Fruit fly (Drosophila melanogaster) whole organism, embryonic: ENCODE data around the gene ball.

Experiments used
- ATbp ChIP-seq: fragments of 200-800 bp; sonication (Bioruptor generic); optimal IDR thresholded peaks from 2 replicates; lab custom pipeline; 2017; ENCODE audit warnings: missing biosample characterization, mild to moderate bottlenecking, missing genetic modification characterization, missing genetic modification reagents
- Blimp-1 ChIP-seq: fragments of 200-800 bp; sonication (Bioruptor generic); optimal IDR thresholded peaks from 3 replicates; lab custom pipeline; 2018; ENCODE audit warnings: missing biosample characterization, missing genetic modification characterization, mild to moderate bottlenecking, moderate library complexity, missing genetic modification reagents
- CG10321 ChIP-seq: fragments of 200-800 bp; sonication (Bioruptor generic); IDR thresholded peaks from 2 replicates; pipeline ENCODE4 v1.3.6; 2022; ENCODE audit warnings: missing biosample characterization, missing genetic modification characterization
- CG10431 ChIP-seq: fragments of 200-800 bp; sonication (Bioruptor generic); optimal IDR thresholded peaks from 3 replicates; lab custom pipeline; 2018; ENCODE audit warnings: missing biosample characterization, mild to moderate bottlenecking, missing genetic modification characterization
- CG10959 ChIP-seq: fragments of 200-800 bp; sonication (Bioruptor generic); IDR thresholded peaks from 2 replicates; pipeline ENCODE4 v1.3.6; 2022; ENCODE audit warnings: missing biosample characterization, missing genetic modification characterization
- CG11456 ChIP-seq: fragments of 200-800 bp; sonication (Bioruptor generic); IDR thresholded peaks from 3 replicates; pipeline ENCODE4 v1.3.6; 2022; ENCODE audit warnings: missing biosample characterization, missing genetic modification characterization
- CG11560 ChIP-seq: fragments of 200-800 bp; sonication (Bioruptor generic); IDR thresholded peaks from 3 replicates; pipeline ENCODE4 v1.3.6; 2022; ENCODE audit warnings: missing biosample characterization, missing genetic modification characterization
- CG12219 ChIP-seq: fragments of 200-800 bp; sonication (Bioruptor generic); optimal IDR thresholded peaks from 3 replicates; lab custom pipeline; 2018; ENCODE audit warnings: missing biosample characterization, mild to moderate bottlenecking, missing genetic modification characterization
- CG13296 ChIP-seq: fragments of 200-800 bp; sonication (Bioruptor generic); optimal IDR thresholded peaks from 3 replicates; lab custom pipeline; 2018; ENCODE audit warnings: missing biosample characterization, mild to moderate bottlenecking, missing genetic modification characterization
- CG15011 ChIP-seq: fragments of 200-800 bp; sonication (Bioruptor generic); optimal IDR thresholded peaks from 3 replicates; lab custom pipeline; 2018; ENCODE audit warnings: missing biosample characterization, mild to moderate bottlenecking, missing genetic modification characterization
- CG15514 ChIP-seq: fragments of 200-800 bp; sonication (Bioruptor generic); optimal IDR thresholded peaks from 3 replicates; lab custom pipeline; 2017; ENCODE audit warnings: missing biosample characterization, missing genetic modification characterization, mild to moderate bottlenecking, moderate library complexity, missing genetic modification reagents
- CG17568 ChIP-seq: fragments of 200-800 bp; sonication (Bioruptor generic); optimal IDR thresholded peaks from 2 replicates; lab custom pipeline; 2018; ENCODE audit warnings: missing biosample characterization, mild to moderate bottlenecking, missing genetic modification characterization, moderate library complexity
- CG18011 ChIP-seq: fragments of 200-800 bp; sonication (Bioruptor generic); optimal IDR thresholded peaks from 2 replicates; lab custom pipeline; 2017; ENCODE audit warnings: missing biosample characterization, missing genetic modification characterization, mild to moderate bottlenecking, moderate library complexity, missing genotype
- CG3281 ChIP-seq: fragments of 200-800 bp; sonication (Bioruptor generic); optimal IDR thresholded peaks from 3 replicates; lab custom pipeline; 2017; ENCODE audit warnings: missing biosample characterization, mild to moderate bottlenecking, missing genetic modification characterization
- CG4328 ChIP-seq: fragments of 200-800 bp; sonication (Bioruptor generic); optimal IDR thresholded peaks from 3 replicates; lab custom pipeline; 2017; ENCODE audit warnings: missing biosample characterization, missing genetic modification reagents, missing genetic modification characterization
- CG5953 ChIP-seq: fragments of 200-800 bp; sonication (Bioruptor generic); IDR thresholded peaks from 2 replicates; pipeline ENCODE4 v1.3.6; 2022; ENCODE audit warnings: missing biosample characterization, missing genetic modification characterization
- CG6765 ChIP-seq: fragments of 200-800 bp; sonication (Bioruptor generic); optimal IDR thresholded peaks from 3 replicates; lab custom pipeline; 2017; ENCODE audit warnings: missing biosample characterization, mild to moderate bottlenecking, missing genetic modification characterization
- CG8359 ChIP-seq: fragments of 200-800 bp; sonication (Bioruptor generic); optimal IDR thresholded peaks from 2 replicates; lab custom pipeline; 2017; ENCODE audit warnings: missing biosample characterization, mild to moderate bottlenecking, missing genetic modification characterization, borderline replicate concordance
- CG9932 ChIP-seq: fragments of 200-800 bp; sonication (Bioruptor generic); IDR thresholded peaks from 2 replicates; pipeline ENCODE4 v1.3.6; 2022; ENCODE audit warnings: missing biosample characterization, missing genetic modification characterization
- CTCF ChIP-seq: fragments of 200-800 bp; sonication (Bioruptor generic); optimal IDR thresholded peaks from 2 replicates; lab custom pipeline; 2017; ENCODE audit warnings: missing biosample characterization, mild to moderate bottlenecking, missing genetic modification characterization, moderate library complexity
- Chrac-16 ChIP-seq: fragments of 200-800 bp; sonication (Bioruptor generic); optimal IDR thresholded peaks from 3 replicates; lab custom pipeline; 2016; ENCODE audit warnings: missing biosample characterization, missing genetic modification characterization
- Eip74EF ChIP-seq, 2 experiments: fragments of 200-800 bp in 1 of 2; fragments of >200 bp in 1 of 2; sonication (Bioruptor generic) in 1 of 2; optimal IDR thresholded peaks; 2 replicates each; lab custom pipeline; 2017 to 2019; ENCODE audit warnings: missing biosample characterization in 2 of 2, missing genetic modification characterization in 2 of 2, mild to moderate bottlenecking in 1 of 2, moderate library complexity in 1 of 2
- H15 ChIP-seq: fragments of 200-800 bp; sonication (Bioruptor generic); IDR thresholded peaks from 3 replicates; pipeline ENCODE4 v1.3.6; 2022; ENCODE audit warnings: missing biosample characterization, missing genetic modification characterization
- HLH54F ChIP-seq: fragments of 200-800 bp; sonication (Bioruptor generic); optimal IDR thresholded peaks from 3 replicates; lab custom pipeline; 2016; ENCODE audit warnings: missing biosample characterization, missing genetic modification characterization
- HmgD ChIP-seq: fragments of 200-800 bp; sonication (Bioruptor generic); optimal IDR thresholded peaks from 3 replicates; lab custom pipeline; 2016; ENCODE audit warnings: missing biosample characterization, missing genetic modification characterization
- Hr39 ChIP-seq: fragments of >200 bp; optimal IDR thresholded peaks from 2 replicates; lab custom pipeline; 2017
- Hr78 ChIP-seq, 2 experiments: fragments of 200-800 bp in 1 of 2; fragments of >200 bp in 1 of 2; sonication (Bioruptor generic) in 1 of 2; optimal IDR thresholded peaks; 2 replicates each; lab custom pipeline; 2017 to 2019; ENCODE audit warnings: missing biosample characterization in 2 of 2, missing genetic modification characterization in 2 of 2, mild to moderate bottlenecking in 1 of 2, moderate library complexity in 1 of 2
- Lhr ChIP-seq: fragments of 200-800 bp; sonication (Bioruptor generic); optimal IDR thresholded peaks from 3 replicates; lab custom pipeline; 2017; ENCODE audit warnings: mild to moderate bottlenecking, missing biosample characterization, missing genetic modification reagents, missing genetic modification characterization
- Oli ChIP-seq: fragments of 200-800 bp; sonication (Bioruptor generic); optimal IDR thresholded peaks from 2 replicates; lab custom pipeline; 2018; ENCODE audit warnings: missing biosample characterization, mild to moderate bottlenecking, missing genetic modification characterization, moderate library complexity
- Rx ChIP-seq: fragments of 200-800 bp; sonication (Bioruptor generic); IDR thresholded peaks from 2 replicates; pipeline ENCODE4 v1.3.6; 2022; ENCODE audit warnings: missing biosample characterization, missing genetic modification characterization
- al ChIP-seq: fragments of 200-800 bp; sonication (Bioruptor generic); IDR thresholded peaks from 2 replicates; pipeline ENCODE4 v1.3.6; 2022; ENCODE audit warnings: missing biosample characterization, missing genetic modification characterization
- aop ChIP-seq: fragments of 200-800 bp; sonication (Bioruptor generic); IDR thresholded peaks from 2 replicates; pipeline ENCODE4 v1.3.6; 2022; ENCODE audit warnings: missing biosample characterization, missing genetic modification characterization
- ash1 ChIP-seq: fragments of 200-800 bp; sonication (Bioruptor generic); optimal IDR thresholded peaks from 2 replicates; lab custom pipeline; 2018; ENCODE audit warnings: missing biosample characterization, mild to moderate bottlenecking, missing genetic modification characterization
- cwo ChIP-seq: fragments of 200-800 bp; sonication (Bioruptor generic); optimal IDR thresholded peaks from 3 replicates; lab custom pipeline; 2017; ENCODE audit warnings: missing biosample characterization, missing genetic modification characterization, mild to moderate bottlenecking, moderate library complexity, missing genetic modification reagents
- dysf ChIP-seq: fragments of 200-800 bp; sonication (Bioruptor generic); IDR thresholded peaks from 3 replicates; pipeline ENCODE4 v1.3.6; 2022; ENCODE audit warnings: missing biosample characterization, missing genetic modification characterization
- esg ChIP-seq: fragments of 200-800 bp; sonication (Bioruptor generic); conservative IDR thresholded peaks from 2 replicates; pipeline ENCODE4 v1.3.6; 2022; ENCODE audit warnings: missing biosample characterization, missing genetic modification characterization
- fd64A ChIP-seq: fragments of 200-800 bp; sonication (Bioruptor generic); optimal IDR thresholded peaks from 3 replicates; lab custom pipeline; 2018; ENCODE audit warnings: missing biosample characterization, mild to moderate bottlenecking, missing genetic modification characterization
- ftz-f1 ChIP-seq: fragments of 200-800 bp; sonication (Bioruptor generic); optimal IDR thresholded peaks from 2 replicates; lab custom pipeline; 2016; ENCODE audit warnings: missing biosample characterization, missing genetic modification characterization
- luna ChIP-seq: fragments of 200-800 bp; sonication (Bioruptor generic); optimal IDR thresholded peaks from 2 replicates; lab custom pipeline; 2016; ENCODE audit warnings: missing biosample characterization, missing genetic modification characterization
- nmo ChIP-seq: fragments of 200-800 bp; sonication (Bioruptor generic); optimal IDR thresholded peaks from 2 replicates; lab custom pipeline; 2018; ENCODE audit warnings: missing biosample characterization, mild to moderate bottlenecking, missing genetic modification characterization, moderate library complexity
- pb ChIP-seq: fragments of 200-800 bp; sonication (Bioruptor generic); optimal IDR thresholded peaks from 3 replicates; lab custom pipeline; 2016; ENCODE audit warnings: missing biosample characterization, missing genetic modification characterization
- pnt ChIP-seq: fragments of 200-800 bp; sonication (Bioruptor generic); optimal IDR thresholded peaks from 3 replicates; lab custom pipeline; 2016; ENCODE audit warnings: missing biosample characterization, missing genetic modification characterization
- prd ChIP-seq, 3 experiments: fragments of >200 bp in 2 of 3; fragments of 200-800 bp in 1 of 3; sonication (Bioruptor generic) in 1 of 3; optimal IDR thresholded peaks in 2 of 3; IDR thresholded peaks in 1 of 3; 2 replicates in 2 of 3; 3 replicates in 1 of 3; pipeline versions ENCODE4 v1.3.6 to Lab custom; 2017 to 2022; ENCODE audit warnings: missing biosample characterization in 1 of 3, missing genetic modification characterization in 1 of 3
- salm ChIP-seq: fragments of 200-800 bp; sonication (Bioruptor generic); optimal IDR thresholded peaks from 2 replicates; lab custom pipeline; 2018; ENCODE audit warnings: missing biosample characterization, mild to moderate bottlenecking, missing genetic modification characterization
- schlank ChIP-seq: fragments of 200-800 bp; sonication (Bioruptor generic); optimal IDR thresholded peaks from 2 replicates; lab custom pipeline; 2018; ENCODE audit warnings: missing biosample characterization, mild to moderate bottlenecking, missing genetic modification characterization
- sim ChIP-seq: fragments of 200-800 bp; sonication (Bioruptor generic); IDR thresholded peaks from 2 replicates; pipeline ENCODE4 v1.3.6; 2022; ENCODE audit warnings: missing biosample characterization, missing genetic modification characterization
- sima ChIP-seq: fragments of 200-800 bp; sonication (Bioruptor generic); optimal IDR thresholded peaks from 2 replicates; lab custom pipeline; 2016; ENCODE audit warnings: missing biosample characterization, missing genetic modification characterization
- slp2 ChIP-seq: fragments of 200-800 bp; sonication (Bioruptor generic); optimal IDR thresholded peaks from 2 replicates; lab custom pipeline; 2016; ENCODE audit warnings: missing biosample characterization, missing genetic modification characterization
- sna ChIP-seq: fragments of 200-800 bp; sonication (Bioruptor generic); IDR thresholded peaks from 2 replicates; pipeline ENCODE4 v1.3.6; 2022; ENCODE audit warnings: missing biosample characterization, missing genetic modification characterization; ENCODE audit not compliant: partially characterized antibody
- ssp ChIP-seq: fragments of 200-800 bp; sonication (Bioruptor generic); IDR thresholded peaks from 2 replicates; pipeline ENCODE4 v1.3.6; 2022; ENCODE audit warnings: missing biosample characterization, missing genetic modification characterization
- stc ChIP-seq: fragments of 200-800 bp; sonication (Bioruptor generic); IDR thresholded peaks from 2 replicates; pipeline ENCODE4 v1.3.6; 2022; ENCODE audit warnings: missing biosample characterization, missing genetic modification characterization

The ball gene

dm6 chr3R:26899982-26900381 lies 33.4 kb upstream of the ball start (continued):
- TF ChIP-seq CG4328 (GFP tag; lab: Kevin White, UChicago) = no peak
- TF ChIP-seq dysf (GFP tag; lab: Robert Waterston, UW) = peak; percentile 56; the same call in 1 of the 3 replicates
- TF ChIP-seq slp2 (GFP tag; lab: Kevin White, UChicago) = no peak
- TF ChIP-seq aop (GFP tag; lab: Robert Waterston, UW) = no peak
- no peak for TF ChIP-seq sna
- TF ChIP-seq schlank (tag; lab: Kevin White, UChicago) = no peak
- TF ChIP-seq prd (optimal IDR thresholded peaks at IDR 0.05; lab: Kevin White, UChicago) = no peak
- peak; percentile 69; the same call in 2 of the 3 replicates for TF ChIP-seq prd (GFP tag; IDR thresholded peaks at IDR 0.05; lab: Robert Waterston, UW)
- TF ChIP-seq al (GFP tag; lab: Robert Waterston, UW) = no peak
- peak; percentile 22; the same call in 1 of the 2 replicates for TF ChIP-seq ssp (GFP tag; lab: Robert Waterston, UW)
- no peak for TF ChIP-seq CG12219 (GFP tag; lab: Kevin White, UChicago)
- no peak for TF ChIP-seq salm (tag; lab: Kevin White, UChicago)
- no peak for TF ChIP-seq CG6765 (GFP tag; lab: Kevin White, UChicago)
- TF ChIP-seq CG15011 (GFP tag; lab: Kevin White, UChicago) = no peak
- no peak for TF ChIP-seq CG18011 (GFP tag; lab: Kevin White, UChicago)
- TF ChIP-seq Blimp-1 (GFP tag; lab: Kevin White, UChicago) = peak; percentile 61
- no peak for TF ChIP-seq CG5953 (GFP tag; lab: Robert Waterston, UW)
- TF ChIP-seq CG15514 (GFP tag; lab: Kevin White, UChicago) = no peak
- no peak for TF ChIP-seq Hr78 (GFP tag; optimal IDR thresholded peaks at IDR 0.05; lab: Kevin White, UChicago)
- TF ChIP-seq HLH54F (GFP tag; lab: Kevin White, UChicago) = no peak
- no peak for TF ChIP-seq CG8359 (GFP tag; lab: Kevin White, UChicago)
- no peak for TF ChIP-seq CTCF (GFP tag; lab: Kevin White, UChicago)
- peak; percentile 53 for TF ChIP-seq Oli
- no peak for TF ChIP-seq CG13296 (GFP tag; lab: Kevin White, UChicago)
- TF ChIP-seq ftz-f1 (GFP tag; lab: Kevin White, UChicago) = no peak
- TF ChIP-seq pnt (GFP tag; lab: Kevin White, UChicago) = no peak
- TF ChIP-seq sim (GFP tag; lab: Robert Waterston, UW) = peak; percentile 29; the same call in 1 of the 2 replicates
- TF ChIP-seq ash1 (GFP tag; lab: Kevin White, UChicago) = no peak
- TF ChIP-seq HmgD = no peak
- TF ChIP-seq Rx = 0 out of 2 replicates have a peak, but pooled peaks have one; percentile 24
- TF ChIP-seq fd64A (GFP tag; lab: Kevin White, UChicago) = no peak
- no peak for TF ChIP-seq CG10321 (GFP tag; lab: Robert Waterston, UW)
- TF ChIP-seq H15 (GFP tag; lab: Robert Waterston, UW) = peak; percentile 48; the same call in 1 of the 3 replicates
- no peak for TF ChIP-seq CG3281 (GFP tag; lab: Kevin White, UChicago)
- no peak for TF ChIP-seq cwo (GFP tag; lab: Kevin White, UChicago)
- TF ChIP-seq CG17568 (GFP tag; lab: Kevin White, UChicago) = no peak
- peak; percentile 57; the same call in 1 of the 2 replicates for TF ChIP-seq stc (GFP tag; lab: Robert Waterston, UW)
- TF ChIP-seq CG9932 = no peak
- TF ChIP-seq sima (GFP tag; lab: Kevin White, UChicago) = no peak
- no peak for TF ChIP-seq CG10431 (GFP tag; lab: Kevin White, UChicago)
- TF ChIP-seq Eip74EF (GFP tag; optimal IDR thresholded peaks at IDR 0.05; lab: Kevin White, UChicago) = peak in 1 of 2 experiments; percentile 10
- TF ChIP-seq Hr39 = no peak
- TF ChIP-seq CG11560 (tag; lab: Robert Waterston, UW) = no peak
- TF ChIP-seq CG10959 (GFP tag; lab: Robert Waterston, UW) = peak; percentile 49; the same call in 1 of the 2 replicates
- TF ChIP-seq Lhr (GFP tag; lab: Kevin White, UChicago) = no peak
- TF ChIP-seq nmo (GFP tag; lab: Kevin White, UChicago) = peak; percentile 53
- TF ChIP-seq ATbp = peak; percentile 40
- peak; percentile 46 for TF ChIP-seq esg (GFP tag; lab: Robert Waterston, UW)
- no peak for TF ChIP-seq luna (GFP tag; lab: Kevin White, UChicago)
- TF ChIP-seq CG11456 (GFP tag; lab: Robert Waterston, UW) = 0 out of 3 replicates have a peak, but pooled peaks have one; percentile 47
- no peak for TF ChIP-seq pb
- TF ChIP-seq Chrac-16 = peak; percentile 35
